Worm (Caenorhabditis elegans): Measurements from ENCODE around the gene cnc-3.
A peak's percentile ranks its signal among the peaks of the same experiment; 100 is the strongest.

cnc-3 gene

DNA sequence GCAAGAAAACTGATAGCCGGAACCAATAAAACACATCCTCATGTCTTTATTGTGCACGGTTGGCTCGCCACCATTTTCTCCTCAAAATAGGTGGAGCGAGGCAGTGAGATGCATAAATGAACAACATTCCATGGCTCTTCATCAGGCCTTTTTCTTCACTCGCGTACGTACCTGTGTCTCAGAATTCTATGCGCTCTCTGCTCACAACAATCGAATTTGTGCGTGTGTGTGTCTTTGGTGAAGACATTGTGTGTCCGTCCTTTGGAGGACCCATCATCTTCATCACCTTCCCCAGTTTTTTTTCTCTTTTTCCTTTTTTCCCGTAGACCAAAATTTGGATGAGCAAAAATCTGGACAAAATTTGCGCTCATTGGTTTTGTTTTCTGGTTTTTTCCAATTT lies 25.5 kb upstream of the cnc-3 start:
- TF ChIP-seq ztf-11 (tag; optimal IDR thresholded peaks at IDR 0.05): no peak
- no peak for TF ChIP-seq R02D3.7 (tag; optimal IDR thresholded peaks at IDR 0.05)
- no peak for TF ChIP-seq nhr-237 (tag; optimal IDR thresholded peaks at IDR 0.05)
- TF ChIP-seq snpc-4 (tag; optimal IDR thresholded peaks at IDR 0.05): no peak
- no peak for TF ChIP-seq ztf-4 (tag; optimal IDR thresholded peaks at IDR 0.05)

ce11 chrV:1423338-1423737 lies 24.5 kb upstream of the cnc-3 start:
- TF ChIP-seq ceh-28 (tag; optimal IDR thresholded peaks at IDR 0.05) (no peak), nhr-43 (tag; optimal IDR thresholded peaks at IDR 0.05; ENCODE audit: poor library complexity, severe bottlenecking) (no peak), nhr-77 (tag; optimal IDR thresholded peaks at IDR 0.05) (no peak)

ce11 chrV:1425595-1425994 lies 22.2 kb upstream of the cnc-3 start, which contains the start of gene R12A1.3:
Gene R12A1.3 (minus strand): TSS chrV:1425794.
- no peak for TF ChIP-seq nhr-11 (tag; optimal IDR thresholded peaks at IDR 0.05)
- TF ChIP-seq ama-1 (optimal IDR thresholded peaks at IDR 0.05): no peak
- no peak for TF ChIP-seq elt-3 (tag; optimal IDR thresholded peaks at IDR 0.05)
- no peak for TF ChIP-seq ceh-16 (tag; optimal IDR thresholded peaks at IDR 0.05)
- TF ChIP-seq nhr-76 (tag; optimal IDR thresholded peaks at IDR 0.05): no peak
- no peak for TF ChIP-seq sea-2 (GFP tag; optimal IDR thresholded peaks at IDR 0.05)
- TF ChIP-seq jun-1 (tag; optimal IDR thresholded peaks at IDR 0.05): no peak
- no peak for TF ChIP-seq aly-2 (tag; optimal IDR thresholded peaks at IDR 0.05)
- TF ChIP-seq pqm-1 (tag; optimal IDR thresholded peaks at IDR 0.05): no peak
- no peak for TF ChIP-seq eor-1 (tag; optimal IDR thresholded peaks at IDR 0.05)
- TF ChIP-seq fos-1 (tag; optimal IDR thresholded peaks at IDR 0.05): no peak

ce11 chrV:1431702-1432187 lies 16.1 kb upstream of the cnc-3 start, which contains the start of gene ges-1:
Gene ges-1 (minus strand): TSS chrV:1432137.
- TF ChIP-seq unc-62 (GFP tag; optimal IDR thresholded peaks at IDR 0.05) (no peak), ceh-82 (tag; optimal IDR thresholded peaks at IDR 0.05) (no peak), unc-39 (tag; optimal IDR thresholded peaks at IDR 0.05) (no peak), nhr-28 (tag; optimal IDR thresholded peaks at IDR 0.05) (no peak), pha-4 (tag; optimal IDR thresholded peaks at IDR 0.05) (no peak), nhr-237 (tag; optimal IDR thresholded peaks at IDR 0.05) (no peak), mdl-1 (tag; optimal IDR thresholded peaks at IDR 0.05) (no peak), nhr-12 (tag; optimal IDR thresholded peaks at IDR 0.05) (no peak), sea-2 (GFP tag; optimal IDR thresholded peaks at IDR 0.05) (no peak), nhr-77 (tag; optimal IDR thresholded peaks at IDR 0.05) (no peak), nhr-23 (tag; optimal IDR thresholded peaks at IDR 0.05) (no peak), ceh-16 (tag; optimal IDR thresholded peaks at IDR 0.05) (no peak), skn-1 (tag; optimal IDR thresholded peaks at IDR 0.05) (no peak), nhr-43 (tag; optimal IDR thresholded peaks at IDR 0.05; ENCODE audit: poor library complexity, severe bottlenecking) (no peak), nhr-67 (tag; optimal IDR thresholded peaks at IDR 0.05) (no peak), ceh-9 (tag; optimal IDR thresholded peaks at IDR 0.05) (no peak), zag-1 (tag; optimal IDR thresholded peaks at IDR 0.05) (no peak)

DNA sequence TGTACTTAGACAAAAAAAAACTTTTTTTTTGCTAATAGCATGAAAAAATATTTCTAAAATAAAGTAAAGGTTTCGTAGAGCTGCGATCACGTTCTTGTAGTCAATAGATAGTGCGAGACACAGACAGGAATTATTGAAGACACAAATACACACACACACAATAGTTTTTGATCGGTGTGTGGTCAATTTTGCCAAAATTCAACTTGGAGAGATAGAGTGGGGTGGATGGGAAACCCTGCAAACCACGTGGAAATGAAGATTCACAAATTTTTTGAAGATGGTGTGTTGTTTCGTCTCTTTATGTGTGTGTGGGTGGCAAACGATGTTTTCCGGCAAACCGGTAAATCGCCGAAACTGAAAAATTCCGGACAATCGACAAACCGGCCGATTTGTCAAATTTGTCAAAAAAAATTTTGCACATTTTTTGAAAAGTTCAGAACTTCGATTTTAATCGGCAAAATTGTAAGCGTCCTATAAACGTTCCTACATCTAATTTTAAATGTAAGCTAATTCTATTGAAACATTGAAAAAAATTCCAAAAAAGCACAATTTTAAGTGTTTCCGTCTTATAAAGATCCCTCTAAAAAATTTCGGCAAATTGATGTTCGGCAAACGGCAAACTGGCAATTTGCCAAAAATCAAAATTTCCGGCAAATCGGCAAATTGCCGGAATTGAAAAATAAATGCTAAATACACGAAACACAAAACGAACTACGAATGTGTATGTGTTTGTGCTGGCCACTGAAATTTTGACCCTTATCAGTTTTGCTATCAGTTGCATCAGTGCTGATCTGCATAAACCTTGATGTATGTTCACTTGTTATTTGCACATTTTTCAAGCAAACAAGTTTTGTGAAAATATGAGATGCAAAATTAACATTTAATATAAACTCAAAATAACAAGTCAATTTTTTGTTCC lies 15.0 kb upstream of the cnc-3 start:
- peak; percentile 69 for TF ChIP-seq elt-2 (tag; optimal IDR thresholded peaks at IDR 0.05)
- TF ChIP-seq ama-1 (optimal IDR thresholded peaks at IDR 0.05): no peak
- TF ChIP-seq lsy-12 (tag; optimal IDR thresholded peaks at IDR 0.05): no peak
- TF ChIP-seq pqm-1 (tag; optimal IDR thresholded peaks at IDR 0.05): peak; percentile 30

ce11 chrV:1433419-1433765 lies 14.4 kb upstream of the cnc-3 start:
- TF ChIP-seq nhr-28 (tag; optimal IDR thresholded peaks at IDR 0.05) (no peak), elt-1 (tag; optimal IDR thresholded peaks at IDR 0.05) (no peak), ama-1 (optimal IDR thresholded peaks at IDR 0.05) (no peak), nhr-23 (tag; optimal IDR thresholded peaks at IDR 0.05) (no peak)
